Fruit fly (Drosophila melanogaster) S2 (cell line): ENCODE data around the gene alpha-Man-IIb.

Source experiments
- CG8478 ChIP-seq: fragments of >200 bp; optimal IDR thresholded peaks from 2 replicates; lab custom pipeline; 2018
- CTCF ChIP-seq, 2 experiments: fragments of >200 bp; optimal IDR thresholded peaks; 2 replicates each; lab custom pipeline; 2018

DNA sequence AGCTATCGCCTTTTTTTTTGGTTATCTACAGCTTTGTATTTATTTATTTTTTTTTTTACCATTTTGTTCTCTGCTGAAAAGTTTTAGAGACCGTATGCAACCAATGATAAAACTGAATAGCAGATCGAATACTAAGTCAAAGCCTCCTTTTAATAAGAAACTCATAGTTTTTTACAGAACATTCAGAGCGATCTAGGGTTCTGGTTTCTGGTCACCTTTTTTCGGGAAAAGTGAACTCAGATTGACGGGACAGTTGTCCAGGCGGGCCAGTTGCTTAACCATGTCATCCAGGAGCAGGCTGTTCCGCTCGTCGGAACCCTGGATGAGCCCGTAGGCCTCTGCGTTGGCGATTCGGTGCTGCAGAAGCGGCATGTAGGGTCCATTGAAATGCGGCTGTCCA, 29.3 kb downstream of the alpha-Man-IIb start, which contains the start of gene CG43318:
- TF ChIP-seq CG8478 (lab: Kevin White, UChicago) = no peak
- TF ChIP-seq CTCF (optimal IDR thresholded peaks at IDR 0.05; lab: Kevin White, UChicago) = no peak
